Worm (Caenorhabditis elegans) whole organism, L1 larva: ENCODE measurements around the gene Y105C5A.8.
"Not testable (repeated sequence)": the region's sequence is repeated elsewhere in the genome, so short reads cannot be mapped to it uniquely, and the experiment has no call there.

ENCODE experiments used
- F16B12.6 ChIP-seq: fragments of 150-350 bp; optimal IDR thresholded peaks from 2 replicates; lab custom pipeline; 2014; ENCODE audit warnings: missing biosample characterization, missing genetic modification characterization
- Y116A8C.19 ChIP-seq: sonication (generic microtip); optimal IDR thresholded peaks from 2 replicates; lab custom pipeline; 2016; ENCODE audit warnings: missing compliant biosample characterization, missing genetic modification characterization, borderline replicate concordance
- alr-1 ChIP-seq: fragments of 200-800 bp; sonication (Bioruptor generic); optimal IDR thresholded peaks from 2 replicates; lab custom pipeline; 2018; ENCODE audit warnings: borderline replicate concordance, mild to moderate bottlenecking, missing genetic modification characterization, missing compliant biosample characterization
- ama-1 ChIP-seq: fragments of 150-350 bp; optimal IDR thresholded peaks from 2 replicates; lab custom pipeline; 2014
- ceh-63 ChIP-seq: fragments of 200-800 bp; sonication (Bioruptor generic); optimal IDR thresholded peaks from 2 replicates; lab custom pipeline; 2018; ENCODE audit warnings: mild to moderate bottlenecking, missing genetic modification characterization, missing compliant biosample characterization
- ceh-88 ChIP-seq: fragments of 200-800 bp; sonication (Bioruptor generic); IDR thresholded peaks from 2 replicates; pipeline ENCODE4 v1.3.6; 2022; ENCODE audit warnings: missing genetic modification characterization, missing compliant biosample characterization
- ces-1 ChIP-seq: fragments of 150-350 bp; optimal IDR thresholded peaks from 2 replicates; lab custom pipeline; 2014; ENCODE audit warnings: missing biosample characterization, missing genetic modification reagents, missing genetic modification characterization
- dpl-1 ChIP-seq, 3 experiments: fragments of 150-350 bp in 2 of 3; sonication (generic microtip) in 1 of 3; optimal IDR thresholded peaks; 2 replicates each; lab custom pipeline; 2014 to 2017; ENCODE audit warnings: missing biosample characterization in 3 of 3, missing genetic modification characterization in 3 of 3, missing genetic modification reagents in 3 of 3
- dsc-1 ChIP-seq: sonication (generic microtip); optimal IDR thresholded peaks from 2 replicates; lab custom pipeline; 2016; ENCODE audit warnings: mild to moderate bottlenecking, missing genetic modification characterization, missing compliant biosample characterization
- efl-1 ChIP-seq, 4 experiments: fragments of 150-350 bp; optimal IDR thresholded peaks in 3 of 4; peaks in 1 of 4; 1 replicate in 1 of 4; 2 replicates in 3 of 4; lab custom pipeline; 2014; ENCODE audit warnings: missing biosample characterization in 2 of 4, missing genetic modification characterization in 2 of 4, missing genetic modification reagents in 2 of 4
- elt-2 ChIP-seq: sonication (generic microtip); optimal IDR thresholded peaks from 2 replicates; lab custom pipeline; 2016; ENCODE audit warnings: missing genetic modification characterization, mild to moderate bottlenecking, inconsistent platforms, missing compliant biosample characterization, missing genetic modification reagents
- fkh-10 ChIP-seq: sonication (generic microtip); optimal IDR thresholded peaks from 2 replicates; lab custom pipeline; 2017; ENCODE audit warnings: missing biosample characterization, missing genetic modification reagents, missing genetic modification characterization
- fos-1 ChIP-seq: fragments of 150-350 bp; optimal IDR thresholded peaks from 2 replicates; lab custom pipeline; 2014; ENCODE audit warnings: missing biosample characterization, missing genetic modification characterization
- grh-1 ChIP-seq: fragments of 200-800 bp; sonication (Bioruptor generic); IDR thresholded peaks from 2 replicates; pipeline ENCODE4 v1.3.6; 2022; ENCODE audit warnings: missing genetic modification reagents, missing genetic modification characterization, missing compliant biosample characterization
- hlh-4 ChIP-seq: sonication (generic microtip); optimal IDR thresholded peaks from 2 replicates; lab custom pipeline; 2016; ENCODE audit warnings: mild to moderate bottlenecking, missing genetic modification characterization, missing compliant biosample characterization
- lin-14 ChIP-seq: fragments of 200-800 bp; sonication (Bioruptor generic); optimal IDR thresholded peaks from 2 replicates; lab custom pipeline; 2018; ENCODE audit warnings: mild to moderate bottlenecking, missing genetic modification characterization, moderate library complexity, missing compliant biosample characterization
- lir-3 ChIP-seq: sonication (generic microtip); optimal IDR thresholded peaks from 2 replicates; lab custom pipeline; 2016; ENCODE audit warnings: mild to moderate bottlenecking, missing genetic modification characterization, moderate library complexity, missing compliant biosample characterization; ENCODE audit not compliant: poor library complexity
- lsy-2 ChIP-seq, 2 experiments: fragments of 150-350 bp; optimal IDR thresholded peaks; 2 replicates each; lab custom pipeline; 2014; ENCODE audit warnings: missing biosample characterization in 2 of 2, missing genetic modification characterization in 2 of 2
- mef-2 ChIP-seq: fragments of 150-350 bp; optimal IDR thresholded peaks from 2 replicates; lab custom pipeline; 2014; ENCODE audit warnings: missing biosample characterization, missing genetic modification characterization
- nhr-11 ChIP-seq: fragments of 150-350 bp; optimal IDR thresholded peaks from 2 replicates; lab custom pipeline; 2014; ENCODE audit warnings: missing biosample characterization, missing genetic modification characterization
- nhr-12 ChIP-seq: sonication (generic microtip); optimal IDR thresholded peaks from 2 replicates; lab custom pipeline; 2017; ENCODE audit warnings: missing biosample characterization, missing genetic modification characterization
- nhr-20 ChIP-seq: sonication (generic microtip); optimal IDR thresholded peaks from 2 replicates; lab custom pipeline; 2016; ENCODE audit warnings: mild to moderate bottlenecking, missing genetic modification characterization, missing compliant biosample characterization
- nhr-237 ChIP-seq: fragments of 150-350 bp; optimal IDR thresholded peaks from 2 replicates; lab custom pipeline; 2014; ENCODE audit warnings: missing biosample characterization, missing genetic modification characterization
- nhr-47 ChIP-seq: sonication (generic microtip); optimal IDR thresholded peaks from 2 replicates; lab custom pipeline; 2016; ENCODE audit warnings: mild to moderate bottlenecking, missing genetic modification characterization, moderate library complexity, missing compliant biosample characterization
- nhr-71 ChIP-seq: sonication (generic microtip); optimal IDR thresholded peaks from 2 replicates; lab custom pipeline; 2016; ENCODE audit warnings: mild to moderate bottlenecking, missing genetic modification characterization, moderate library complexity, missing compliant biosample characterization
- nhr-84 ChIP-seq: sonication (generic microtip); optimal IDR thresholded peaks from 2 replicates; lab custom pipeline; 2017; ENCODE audit warnings: missing biosample characterization, missing genetic modification characterization
- nhr-85 ChIP-seq: sonication (generic microtip); peaks from one replicate; lab custom pipeline; 2016; ENCODE audit warnings: missing genetic modification characterization, inconsistent platforms, missing compliant biosample characterization
- nhr-90 ChIP-seq: sonication (generic microtip); optimal IDR thresholded peaks from 2 replicates; lab custom pipeline; 2016; ENCODE audit warnings: mild to moderate bottlenecking, missing genetic modification characterization, missing compliant biosample characterization; ENCODE audit not compliant: poor library complexity
- pag-3 ChIP-seq: sonication (generic microtip); optimal IDR thresholded peaks from 2 replicates; lab custom pipeline; 2017; ENCODE audit warnings: missing genetic modification characterization, mild to moderate bottlenecking, missing compliant biosample characterization, antibody characterized with exemption, borderline replicate concordance; ENCODE audit not compliant: insufficient read depth
- pax-3 ChIP-seq: fragments of 200-800 bp; sonication (Bioruptor generic); optimal IDR thresholded peaks from 2 replicates; lab custom pipeline; 2018; ENCODE audit warnings: mild to moderate bottlenecking, missing genetic modification characterization, moderate library complexity, missing compliant biosample characterization
- rnt-1 ChIP-seq: sonication (generic microtip); optimal IDR thresholded peaks from 2 replicates; lab custom pipeline; 2016; ENCODE audit warnings: mild to moderate bottlenecking, missing genetic modification characterization, moderate library complexity, missing compliant biosample characterization
- skn-1 ChIP-seq: fragments of 150-350 bp; optimal IDR thresholded peaks from 2 replicates; lab custom pipeline; 2014; ENCODE audit warnings: missing biosample characterization, missing genetic modification characterization
- snu-23 ChIP-seq: sonication (generic microtip); optimal IDR thresholded peaks from 2 replicates; lab custom pipeline; 2016; ENCODE audit warnings: missing genetic modification characterization, missing compliant biosample characterization
- sup-37 ChIP-seq: fragments of 200-800 bp; sonication (Bioruptor generic); optimal IDR thresholded peaks from 2 replicates; lab custom pipeline; 2018; ENCODE audit warnings: mild to moderate bottlenecking, missing genetic modification characterization, missing compliant biosample characterization
- tbx-2 ChIP-seq: sonication (generic microtip); optimal IDR thresholded peaks from 2 replicates; lab custom pipeline; 2016; ENCODE audit warnings: missing genetic modification characterization, missing compliant biosample characterization
- tlp-1 ChIP-seq: fragments of 150-350 bp; optimal IDR thresholded peaks from 2 replicates; lab custom pipeline; 2014; ENCODE audit warnings: missing biosample characterization, missing genetic modification characterization
- unc-130 ChIP-seq: fragments of 150-350 bp; optimal IDR thresholded peaks from 2 replicates; lab custom pipeline; 2017; ENCODE audit warnings: missing biosample characterization, missing genetic modification characterization, inconsistent platforms
- unc-62 ChIP-seq: fragments of 150-350 bp; optimal IDR thresholded peaks from 2 replicates; lab custom pipeline; 2014; ENCODE audit warnings: missing biosample characterization, missing genetic modification reagents, missing genetic modification characterization
- xbp-1 ChIP-seq: sonication (generic microtip); optimal IDR thresholded peaks from 2 replicates; lab custom pipeline; 2016; ENCODE audit warnings: missing genetic modification characterization, missing compliant biosample characterization
- zag-1 ChIP-seq: fragments of 150-350 bp; optimal IDR thresholded peaks from 2 replicates; lab custom pipeline; 2014; ENCODE audit warnings: missing biosample characterization, missing genetic modification characterization
- zip-4 ChIP-seq: fragments of 200-800 bp; sonication (Bioruptor generic); optimal IDR thresholded peaks from 2 replicates; lab custom pipeline; 2018; ENCODE audit warnings: mild to moderate bottlenecking, missing genetic modification characterization, moderate library complexity, missing compliant biosample characterization
- ztf-4 ChIP-seq: fragments of 150-350 bp; optimal IDR thresholded peaks from 2 replicates; lab custom pipeline; 2014; ENCODE audit warnings: missing biosample characterization, missing genetic modification characterization

Y105C5A.8 gene

DNA sequence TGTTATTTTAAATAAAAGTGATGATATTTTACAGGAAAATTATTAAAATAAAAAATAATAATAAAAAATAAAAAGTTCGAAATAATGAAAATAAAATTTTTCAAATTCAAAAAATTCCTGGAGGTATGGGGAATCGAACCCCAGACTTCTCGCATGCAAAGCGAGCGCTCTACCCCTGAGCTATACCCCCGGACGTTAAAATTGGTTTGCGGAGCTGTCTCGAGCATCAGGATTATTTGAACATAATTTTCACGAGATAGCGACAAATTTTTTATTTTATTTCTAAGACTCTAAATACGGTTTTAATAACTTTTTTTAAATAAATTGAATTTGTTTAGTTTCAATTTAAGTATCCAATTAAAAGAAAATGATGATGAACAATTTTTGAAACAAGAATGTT, 12.7 kb downstream of the Y105C5A.8 start:
- TF ChIP-seq grh-1 (GFP tag; lab: Robert Waterston, UW) (no peak), dsc-1 (no peak), skn-1 (no peak)

DNA sequence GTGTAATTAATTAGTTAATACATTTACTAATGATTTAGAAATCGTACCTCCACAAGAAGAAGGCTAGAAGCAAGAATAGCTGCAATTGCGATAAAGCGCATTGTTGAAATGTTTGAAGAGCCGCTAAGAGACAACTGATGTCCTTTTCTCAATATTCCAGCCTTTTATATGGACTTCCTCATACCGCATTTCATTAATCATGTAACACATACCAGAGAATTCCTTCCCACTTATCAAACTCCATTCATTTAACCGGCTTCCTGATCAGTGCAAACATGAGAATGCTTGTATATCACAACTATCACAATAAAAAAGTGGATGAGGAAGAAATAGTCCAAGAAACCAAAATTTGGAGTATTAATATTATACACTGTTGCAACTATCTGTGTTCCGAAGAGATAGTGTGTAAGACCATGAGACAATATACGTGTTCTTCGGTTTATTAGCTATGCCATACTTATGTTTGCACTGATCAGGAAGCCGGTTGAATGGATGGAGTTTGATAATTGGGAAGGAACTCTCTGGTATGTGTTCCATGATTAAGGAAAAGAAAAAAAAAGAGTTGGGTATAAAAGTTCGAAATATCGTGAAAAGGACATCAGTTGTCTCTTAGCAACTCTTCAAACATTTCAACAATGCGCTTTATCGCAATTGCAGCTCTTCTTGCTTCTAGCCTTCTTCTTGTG, 21.8 kb downstream of the Y105C5A.8 start, which contains the start of the genes pqn-78 and pqn-79:
Gene pqn-78, minus strand, starts transcription at position 101 of the 686 bp plus-strand sequence.
Gene pqn-79, plus strand, starts transcription at position 636 of the 686 bp plus-strand sequence.
- not testable (repeated sequence) for TF ChIP-seq nhr-11 (tag; lab: Kevin White, UChicago); Y116A8C.19 (tag; lab: Kevin White, UChicago); unc-62

DNA sequence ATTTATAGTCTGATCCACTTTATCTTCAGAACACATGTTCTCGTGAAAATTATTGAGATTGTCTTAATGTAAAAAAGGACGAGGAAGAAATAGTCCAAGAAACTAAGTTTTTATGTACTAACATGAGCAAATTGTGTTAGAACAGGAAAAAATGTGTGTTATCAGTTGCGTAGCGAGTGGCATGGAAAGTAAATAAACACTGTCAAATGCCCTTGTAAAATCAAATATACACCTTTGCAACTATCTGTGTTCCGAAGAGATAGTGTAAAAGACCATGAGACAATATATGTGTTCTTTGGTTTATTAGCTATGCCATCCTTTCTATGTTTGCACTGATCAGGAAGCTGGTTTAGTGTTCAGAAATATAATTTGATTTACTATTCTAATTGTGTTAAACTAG, 23.8 kb downstream of the Y105C5A.8 start:
- TF ChIP-seq nhr-12 (tag; lab: Kevin White, UChicago) (no peak), zip-4 (GFP tag; lab: Kevin White, UChicago) (no peak), rnt-1 (tag; lab: Kevin White, UChicago) (no peak), xbp-1 (tag; lab: Kevin White, UChicago) (no peak), elt-2 (tag; lab: Kevin White, UChicago) (peak; percentile 2)

DNA sequence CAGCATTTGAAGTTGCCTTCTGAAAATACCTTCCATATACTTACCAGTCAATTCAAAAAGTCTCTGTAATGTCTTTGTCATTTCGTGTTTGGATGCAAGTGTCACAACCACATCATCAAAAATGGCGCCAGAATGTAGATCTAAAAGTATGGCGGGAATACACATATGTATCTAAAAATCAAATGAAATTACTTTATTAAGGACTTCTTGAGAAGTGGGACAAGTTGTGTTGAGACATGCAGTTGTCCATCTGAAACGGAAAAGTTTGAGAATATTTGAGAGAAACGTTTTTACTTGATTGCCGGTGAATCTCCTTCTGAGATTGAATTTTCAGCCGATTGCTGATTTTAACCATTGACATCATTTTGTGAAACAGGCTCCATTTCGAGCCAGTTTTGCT, 24.9 kb downstream of the Y105C5A.8 start:
- TF ChIP-seq mef-2 (tag; lab: Kevin White, UChicago) = no peak
- TF ChIP-seq nhr-47 = no peak
- no peak for TF ChIP-seq lir-3 (tag; lab: Kevin White, UChicago)
- TF ChIP-seq hlh-4 (tag; lab: Kevin White, UChicago) = no peak
- TF ChIP-seq ceh-63 = no peak
- TF ChIP-seq nhr-90 = no peak
- no peak for TF ChIP-seq sup-37 (GFP tag; lab: Kevin White, UChicago)
- TF ChIP-seq tlp-1 = no peak
- no peak for TF ChIP-seq zip-4 (GFP tag; lab: Kevin White, UChicago)
- TF ChIP-seq dpl-1 (GFP tag; optimal IDR thresholded peaks at IDR 0.05; lab: Kevin White, UChicago) = no peak
- TF ChIP-seq nhr-20 (tag; lab: Kevin White, UChicago) = no peak
- TF ChIP-seq nhr-85 (tag; lab: Kevin White, UChicago) = no peak
- TF ChIP-seq pax-3 (tag; lab: Kevin White, UChicago) = no peak
- TF ChIP-seq efl-1 (optimal IDR thresholded peaks at IDR 0.05; lab: Kevin White, UChicago) = no peak
- TF ChIP-seq efl-1 (GFP tag; optimal IDR thresholded peaks at IDR 0.05 in 1 of 2; lab: Kevin White, UChicago) = no peak

DNA sequence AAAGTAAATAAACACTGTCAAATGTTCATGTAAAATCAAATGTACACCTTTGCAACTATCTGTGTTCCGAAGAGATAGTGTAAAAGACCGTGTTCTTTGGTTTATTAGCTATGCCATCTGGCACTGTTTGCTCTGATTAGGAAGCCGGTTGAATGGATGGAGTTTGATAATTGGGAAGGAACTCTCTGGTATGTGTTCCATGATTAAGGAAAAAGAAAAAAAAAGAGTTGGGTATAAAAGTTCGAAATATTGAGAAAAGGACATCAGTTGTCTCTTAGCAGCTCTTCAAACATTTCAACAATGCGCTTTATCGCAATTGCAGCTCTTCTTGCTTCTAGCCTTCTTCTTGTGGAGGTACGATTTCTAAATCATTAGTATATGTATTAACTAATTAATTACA, 26.5 kb downstream of the Y105C5A.8 start, which contains the start of gene abu-5:
Gene abu-5, plus strand, starts transcription at position 301 of the 400 bp plus-strand sequence.
- not testable (repeated sequence) for TF ChIP-seq fos-1 (tag; lab: Kevin White, UChicago); ztf-4 (tag; lab: Kevin White, UChicago); zip-4 (GFP tag; lab: Kevin White, UChicago)

DNA sequence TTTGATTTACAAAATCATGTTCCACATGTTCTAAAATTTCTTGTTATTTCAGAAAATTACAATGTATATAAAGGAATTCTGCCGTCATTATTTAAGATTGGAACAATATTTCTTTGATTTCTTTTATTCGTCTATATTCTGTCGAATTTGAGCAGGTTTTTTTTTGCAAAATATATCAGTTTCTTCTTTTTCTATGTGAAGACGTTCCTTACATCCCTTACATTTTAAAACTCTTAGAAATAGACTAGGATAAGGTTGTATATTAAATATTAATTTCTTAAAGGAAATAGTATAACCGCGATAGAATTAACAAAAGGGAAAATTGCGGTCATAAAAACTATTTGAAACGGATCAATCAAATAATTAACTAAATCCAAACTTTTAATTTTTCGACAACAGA, 28.0 kb downstream of the Y105C5A.8 start:
- TF ChIP-seq zag-1 (no peak), nhr-71 (tag; lab: Kevin White, UChicago) (no peak), lin-14 (GFP tag; lab: Kevin White, UChicago) (no peak), ceh-88 (no peak), fkh-10 (GFP tag; lab: Kevin White, UChicago) (no peak), ama-1 (lab: Kevin White, UChicago) (no peak), lsy-2 (tag; optimal IDR thresholded peaks at IDR 0.05; lab: Kevin White, UChicago) (no peak), zip-4 (GFP tag; lab: Kevin White, UChicago) (no peak), tbx-2 (tag; lab: Kevin White, UChicago) (no peak), nhr-84 (tag; lab: Kevin White, UChicago) (no peak), nhr-237 (tag; lab: Kevin White, UChicago) (no peak), ztf-4 (tag; lab: Kevin White, UChicago) (no peak), F16B12.6 (tag; lab: Kevin White, UChicago) (no peak), nhr-90 (no peak), nhr-20 (tag; lab: Kevin White, UChicago) (no peak), unc-130 (tag; lab: Kevin White, UChicago) (no peak), pag-3 (tag; lab: Kevin White, UChicago) (no peak), alr-1 (no peak), ces-1 (GFP tag; lab: Kevin White, UChicago) (no peak), snu-23 (GFP tag; lab: Kevin White, UChicago) (no peak)
